Worm (Caenorhabditis elegans): ENCODE measurements around the gene C45H4.13.

Gene C45H4.13

ce11 chrV:2179214-2179613, 28.4 kb upstream of the C45H4.13 start, which contains the start of gene cyp-33C1:
TSS of gene cyp-33C1 (plus strand) at chrV:2179514.
- TF ChIP-seq cog-1 (tag; optimal IDR thresholded peaks at IDR 0.05), result no peak
- TF ChIP-seq med-1 (GFP tag; optimal IDR thresholded peaks at IDR 0.05; ENCODE audit: insufficient read depth), result no peak
- TF ChIP-seq tab-1 (GFP tag; IDR thresholded peaks at IDR 0.05), result no peak
- no peak for TF ChIP-seq ztf-23 (GFP tag; IDR thresholded peaks at IDR 0.05)
- TF ChIP-seq ztf-29 (GFP tag; IDR thresholded peaks at IDR 0.05), result no peak
- TF ChIP-seq klf-2 (GFP tag; conservative IDR thresholded peaks at IDR 0.05), result no peak
- no peak for TF ChIP-seq ref-1 (GFP tag; conservative IDR thresholded peaks at IDR 0.05)
- TF ChIP-seq T22C8.4 (GFP tag; IDR thresholded peaks at IDR 0.05), result no peak

ce11 chrV:2177307-2177764, 26.6 kb upstream of the C45H4.13 start, which contains the start of gene srbc-17:
TSS of gene srbc-17 (plus strand) at chrV:2177714.
- TF ChIP-seq cog-1 (tag; optimal IDR thresholded peaks at IDR 0.05) (no peak), ztf-29 (GFP tag; IDR thresholded peaks at IDR 0.05) (no peak), tab-1 (GFP tag; IDR thresholded peaks at IDR 0.05) (no peak), med-1 (GFP tag; optimal IDR thresholded peaks at IDR 0.05; ENCODE audit: insufficient read depth) (no peak), flt-1 (GFP tag; IDR thresholded peaks at IDR 0.05) (no peak), ref-1 (GFP tag; conservative IDR thresholded peaks at IDR 0.05) (no peak)

ce11 chrV:2175242-2175641, 24.5 kb upstream of the C45H4.13 start, which contains the start of gene C45H4.18:
TSS of gene C45H4.18 (plus strand) at chrV:2175542.
- no peak for TF ChIP-seq klf-2 (GFP tag; conservative IDR thresholded peaks at IDR 0.05)
- no peak for TF ChIP-seq ref-1 (GFP tag; conservative IDR thresholded peaks at IDR 0.05)
- no peak for TF ChIP-seq ztf-23 (GFP tag; IDR thresholded peaks at IDR 0.05)
- TF ChIP-seq cog-1 (tag; optimal IDR thresholded peaks at IDR 0.05), result no peak
- no peak for TF ChIP-seq tab-1 (GFP tag; IDR thresholded peaks at IDR 0.05)
- TF ChIP-seq T22C8.4 (GFP tag; IDR thresholded peaks at IDR 0.05), result no peak
- no peak for TF ChIP-seq flt-1 (GFP tag; IDR thresholded peaks at IDR 0.05)
- TF ChIP-seq med-1 (GFP tag; optimal IDR thresholded peaks at IDR 0.05; ENCODE audit: insufficient read depth), result no peak
- TF ChIP-seq ztf-29 (GFP tag; IDR thresholded peaks at IDR 0.05), result no peak

- TF ChIP-seq ztf-29 (GFP tag; IDR thresholded peaks at IDR 0.05), result no peak
- TF ChIP-seq flt-1 (GFP tag; IDR thresholded peaks at IDR 0.05), result no peak
- TF ChIP-seq cog-1 (tag; optimal IDR thresholded peaks at IDR 0.05), result no peak
- TF ChIP-seq ztf-23 (GFP tag; IDR thresholded peaks at IDR 0.05), result no peak
These were observed 23.7 kb upstream of the C45H4.13 start for ce11 chrV:2174465-2174864.

ce11 chrV:2166679-2167078, 15.9 kb upstream of the C45H4.13 start, which contains the start of gene srbc-19:
TSS of gene srbc-19 (minus strand) at chrV:2166779.
- TF ChIP-seq tab-1 (GFP tag; IDR thresholded peaks at IDR 0.05) (no peak), ztf-29 (GFP tag; IDR thresholded peaks at IDR 0.05) (no peak)

ce11 chrV:2163735-2164134, 13.0 kb upstream of the C45H4.13 start, which contains the start of gene str-255:
TSS of gene str-255 (minus strand) at chrV:2163835.
- TF ChIP-seq ref-1 (GFP tag; conservative IDR thresholded peaks at IDR 0.05) (no peak), T22C8.4 (GFP tag; IDR thresholded peaks at IDR 0.05) (no peak), klf-2 (GFP tag; conservative IDR thresholded peaks at IDR 0.05) (no peak), tab-1 (GFP tag; IDR thresholded peaks at IDR 0.05) (no peak), ztf-23 (GFP tag; IDR thresholded peaks at IDR 0.05) (no peak), cog-1 (tag; optimal IDR thresholded peaks at IDR 0.05) (no peak)

ce11 chrV:2159331-2159730, 8.6 kb upstream of the C45H4.13 start, which contains the start of gene C45H4.14:
TSS of gene C45H4.14 (minus strand) at chrV:2159431.
- no peak for TF ChIP-seq tab-1 (GFP tag; IDR thresholded peaks at IDR 0.05)
- TF ChIP-seq T22C8.4 (GFP tag; IDR thresholded peaks at IDR 0.05), result no peak
- TF ChIP-seq klf-2 (GFP tag; conservative IDR thresholded peaks at IDR 0.05), result no peak
- TF ChIP-seq med-1 (GFP tag; optimal IDR thresholded peaks at IDR 0.05; ENCODE audit: insufficient read depth), result no peak
- no peak for TF ChIP-seq ztf-29 (GFP tag; IDR thresholded peaks at IDR 0.05)
- TF ChIP-seq ztf-23 (GFP tag; IDR thresholded peaks at IDR 0.05), result no peak
- TF ChIP-seq ref-1 (GFP tag; conservative IDR thresholded peaks at IDR 0.05), result no peak
- TF ChIP-seq flt-1 (GFP tag; IDR thresholded peaks at IDR 0.05), result no peak
- no peak for TF ChIP-seq cog-1 (tag; optimal IDR thresholded peaks at IDR 0.05)

ce11 chrV:2156830-2157229, 6.1 kb upstream of the C45H4.13 start, which contains the start of gene srbc-22:
TSS of gene srbc-22 (plus strand) at chrV:2157130.
- TF ChIP-seq tab-1 (GFP tag; IDR thresholded peaks at IDR 0.05), result no peak
- TF ChIP-seq T22C8.4 (GFP tag; IDR thresholded peaks at IDR 0.05), result no peak
- TF ChIP-seq ztf-23 (GFP tag; IDR thresholded peaks at IDR 0.05), result no peak
- TF ChIP-seq flt-1 (GFP tag; IDR thresholded peaks at IDR 0.05), result no peak
- TF ChIP-seq ref-1 (GFP tag; conservative IDR thresholded peaks at IDR 0.05), result no peak
- TF ChIP-seq klf-2 (GFP tag; conservative IDR thresholded peaks at IDR 0.05), result no peak
- no peak for TF ChIP-seq med-1 (GFP tag; optimal IDR thresholded peaks at IDR 0.05; ENCODE audit: insufficient read depth)
- TF ChIP-seq cog-1 (tag; optimal IDR thresholded peaks at IDR 0.05), result no peak
- no peak for TF ChIP-seq ztf-29 (GFP tag; IDR thresholded peaks at IDR 0.05)

- TF ChIP-seq cog-1 (tag; optimal IDR thresholded peaks at IDR 0.05) (no peak), ref-1 (GFP tag; conservative IDR thresholded peaks at IDR 0.05) (no peak), med-1 (GFP tag; optimal IDR thresholded peaks at IDR 0.05; ENCODE audit: insufficient read depth) (no peak), ztf-23 (GFP tag; IDR thresholded peaks at IDR 0.05) (no peak), T22C8.4 (GFP tag; IDR thresholded peaks at IDR 0.05) (no peak), flt-1 (GFP tag; IDR thresholded peaks at IDR 0.05) (no peak), tab-1 (GFP tag; IDR thresholded peaks at IDR 0.05) (no peak), klf-2 (GFP tag; conservative IDR thresholded peaks at IDR 0.05) (no peak), ztf-29 (GFP tag; IDR thresholded peaks at IDR 0.05) (no peak)
These were observed 4.5 kb upstream of the C45H4.13 start, which contains the start of gene srbc-21 for ce11 chrV:2155232-2155631. TSS of gene srbc-21 (plus strand) at chrV:2155532.

- TF ChIP-seq ztf-29 (GFP tag; IDR thresholded peaks at IDR 0.05), result no peak
- no peak for TF ChIP-seq cog-1 (tag; optimal IDR thresholded peaks at IDR 0.05)
- TF ChIP-seq med-1 (GFP tag; optimal IDR thresholded peaks at IDR 0.05; ENCODE audit: insufficient read depth), result no peak
- TF ChIP-seq flt-1 (GFP tag; IDR thresholded peaks at IDR 0.05), result no peak
- TF ChIP-seq T22C8.4 (GFP tag; IDR thresholded peaks at IDR 0.05), result no peak
- no peak for TF ChIP-seq tab-1 (GFP tag; IDR thresholded peaks at IDR 0.05)
- no peak for TF ChIP-seq ztf-23 (GFP tag; IDR thresholded peaks at IDR 0.05)
- TF ChIP-seq ref-1 (GFP tag; conservative IDR thresholded peaks at IDR 0.05), result no peak
- no peak for TF ChIP-seq klf-2 (GFP tag; conservative IDR thresholded peaks at IDR 0.05)
These were observed 2.5 kb upstream of the C45H4.13 start, which contains the start of gene srbc-23 for ce11 chrV:2153274-2153673. TSS of gene srbc-23 (plus strand) at chrV:2153574.

Measured in whole organism, midembryonic.